Fruit fly (Drosophila melanogaster) whole organism, prepupa: Measurements from ENCODE around the gene CG13605.

ENCODE experiments used
- Blimp-1 ChIP-seq: fragments of 200-800 bp; sonication (Bioruptor generic); optimal IDR thresholded peaks from 3 replicates; lab custom pipeline; 2017; ENCODE audit warnings: missing biosample characterization, missing genetic modification characterization, mild to moderate bottlenecking, moderate library complexity, missing genetic modification reagents
- CG10631 ChIP-seq: fragments of 200-800 bp; sonication (Bioruptor generic); optimal IDR thresholded peaks from 2 replicates; lab custom pipeline; 2016; ENCODE audit warnings: missing biosample characterization, missing genetic modification characterization
- CG10669 ChIP-seq: fragments of 200-800 bp; sonication (Bioruptor generic); optimal IDR thresholded peaks from 3 replicates; lab custom pipeline; 2018; ENCODE audit warnings: missing biosample characterization, mild to moderate bottlenecking, missing genetic modification characterization, moderate library complexity
- CG11294 ChIP-seq: fragments of 200-800 bp; sonication (Bioruptor generic); IDR thresholded peaks from 2 replicates; pipeline ENCODE4 v1.3.6; 2022; ENCODE audit warnings: missing biosample characterization, missing genetic modification characterization
- CG11762 ChIP-seq: fragments of 200-800 bp; sonication (Bioruptor generic); optimal IDR thresholded peaks from 3 replicates; lab custom pipeline; 2016; ENCODE audit warnings: missing biosample characterization, missing genetic modification characterization; ENCODE audit not compliant: insufficient read depth
- CG15336 ChIP-seq: fragments of 200-800 bp; sonication (Bioruptor generic); IDR thresholded peaks from 2 replicates; pipeline ENCODE4 v1.3.6; 2022; ENCODE audit warnings: missing biosample characterization, missing genetic modification characterization
- CG1621 ChIP-seq: fragments of 200-800 bp; sonication (Bioruptor generic); optimal IDR thresholded peaks from 3 replicates; lab custom pipeline; 2018; ENCODE audit warnings: missing biosample characterization, mild to moderate bottlenecking, missing genetic modification characterization
- CG16779 ChIP-seq: fragments of 200-800 bp; sonication (Bioruptor generic); optimal IDR thresholded peaks from 3 replicates; lab custom pipeline; 2017; ENCODE audit warnings: missing biosample characterization, mild to moderate bottlenecking, missing genetic modification characterization
- CG3032 ChIP-seq: fragments of 200-800 bp; optimal IDR thresholded peaks from 2 replicates; lab custom pipeline; 2019; ENCODE audit warnings: missing biosample characterization, mild to moderate bottlenecking, missing genetic modification characterization, moderate library complexity
- CG31627 ChIP-seq: fragments of 200-800 bp; sonication (Bioruptor generic); optimal IDR thresholded peaks from 3 replicates; lab custom pipeline; 2016; ENCODE audit warnings: missing biosample characterization, missing genetic modification characterization
- CG32006 ChIP-seq: fragments of 200-800 bp; sonication (Bioruptor generic); optimal IDR thresholded peaks from 3 replicates; lab custom pipeline; 2017; ENCODE audit warnings: missing biosample characterization, mild to moderate bottlenecking, missing genetic modification characterization
- CG34406 ChIP-seq: fragments of 200-800 bp; sonication (Bioruptor generic); optimal IDR thresholded peaks from 3 replicates; lab custom pipeline; 2016; ENCODE audit warnings: missing biosample characterization, missing genetic modification characterization
- CG3919 ChIP-seq: fragments of 200-800 bp; sonication (Bioruptor generic); optimal IDR thresholded peaks from 3 replicates; lab custom pipeline; 2016; ENCODE audit warnings: missing biosample characterization, missing genetic modification characterization
- CG4318 ChIP-seq: fragments of 200-800 bp; sonication (Bioruptor generic); optimal IDR thresholded peaks from 3 replicates; lab custom pipeline; 2017; ENCODE audit warnings: missing biosample characterization, mild to moderate bottlenecking, missing genetic modification characterization
- CG6163 ChIP-seq: fragments of 200-800 bp; sonication (Bioruptor generic); IDR thresholded peaks from 3 replicates; pipeline ENCODE4 v1.3.6; 2022; ENCODE audit warnings: missing biosample characterization, missing genetic modification characterization
- CG6276 ChIP-seq: fragments of 200-800 bp; sonication (Bioruptor generic); optimal IDR thresholded peaks from 2 replicates; lab custom pipeline; 2017; ENCODE audit warnings: missing biosample characterization, mild to moderate bottlenecking, missing genetic modification characterization
- CG6792 ChIP-seq: fragments of 200-800 bp; sonication (Bioruptor generic); optimal IDR thresholded peaks from 3 replicates; lab custom pipeline; 2016; ENCODE audit warnings: missing biosample characterization, missing genetic modification characterization
- CG6808 ChIP-seq: fragments of 200-800 bp; sonication (Bioruptor generic); optimal IDR thresholded peaks from 3 replicates; lab custom pipeline; 2017; ENCODE audit warnings: missing biosample characterization, missing genetic modification characterization, mild to moderate bottlenecking, moderate library complexity, missing genetic modification reagents
- CG6854 ChIP-seq: fragments of 200-800 bp; sonication (Bioruptor generic); optimal IDR thresholded peaks from 2 replicates; lab custom pipeline; 2017; ENCODE audit warnings: missing biosample characterization, mild to moderate bottlenecking, missing genetic modification characterization
- CG7368 ChIP-seq: fragments of 200-800 bp; sonication (Bioruptor generic); optimal IDR thresholded peaks from 3 replicates; lab custom pipeline; 2016; ENCODE audit warnings: missing biosample characterization, missing genetic modification characterization
- CG8119 ChIP-seq: fragments of 200-800 bp; sonication (Bioruptor generic); IDR thresholded peaks from 3 replicates; pipeline ENCODE4 v1.3.6; 2022; ENCODE audit warnings: missing biosample characterization, missing genetic modification characterization
- CG8632 ChIP-seq: fragments of 200-800 bp; sonication (Bioruptor generic); optimal IDR thresholded peaks from 3 replicates; lab custom pipeline; 2016; ENCODE audit warnings: missing biosample characterization, missing genetic modification characterization
- CG9139 ChIP-seq: fragments of 200-800 bp; sonication (Bioruptor generic); optimal IDR thresholded peaks from 3 replicates; lab custom pipeline; 2017; ENCODE audit warnings: missing biosample characterization, mild to moderate bottlenecking, missing genetic modification characterization
- Eip75B ChIP-seq: fragments of 200-800 bp; sonication (Bioruptor generic); optimal IDR thresholded peaks from 3 replicates; lab custom pipeline; 2016; ENCODE audit warnings: missing biosample characterization, missing genetic modification characterization
- Eip78C ChIP-seq: fragments of 200-800 bp; sonication (Bioruptor generic); peaks from one replicate; lab custom pipeline; 2016; ENCODE audit warnings: missing biosample characterization, missing genetic modification characterization
- Eip93F ChIP-seq: fragments of 200-800 bp; sonication (Bioruptor generic); optimal IDR thresholded peaks from 2 replicates; lab custom pipeline; 2016; ENCODE audit warnings: missing biosample characterization, mild to moderate bottlenecking, missing genetic modification characterization
- Ets21C ChIP-seq: fragments of 200-800 bp; sonication (Bioruptor generic); optimal IDR thresholded peaks from 3 replicates; lab custom pipeline; 2016; ENCODE audit warnings: missing biosample characterization, missing genetic modification characterization
- Ets96B ChIP-seq: fragments of 200-800 bp; optimal IDR thresholded peaks from 2 replicates; lab custom pipeline; 2019; ENCODE audit warnings: missing biosample characterization, mild to moderate bottlenecking, missing genetic modification characterization, moderate library complexity
- Gug ChIP-seq: fragments of 200-800 bp; sonication (Bioruptor generic); IDR thresholded peaks from 2 replicates; pipeline ENCODE4 v1.3.6; 2022; ENCODE audit warnings: missing biosample characterization, missing genetic modification characterization
- Hr38 ChIP-seq: sonication (Bioruptor generic); optimal IDR thresholded peaks from 2 replicates; lab custom pipeline; 2016; ENCODE audit warnings: missing biosample characterization, missing genetic modification characterization
- Hr4 ChIP-seq: fragments of 200-800 bp; sonication (Bioruptor generic); optimal IDR thresholded peaks from 3 replicates; lab custom pipeline; 2016; ENCODE audit warnings: missing biosample characterization, missing genetic modification characterization
- OdsH ChIP-seq: fragments of 200-800 bp; sonication (Bioruptor generic); optimal IDR thresholded peaks from 3 replicates; lab custom pipeline; 2016; ENCODE audit warnings: missing biosample characterization, missing genetic modification characterization
- Smox ChIP-seq: fragments of 200-800 bp; sonication (Bioruptor generic); optimal IDR thresholded peaks from 3 replicates; lab custom pipeline; 2016; ENCODE audit warnings: missing biosample characterization, missing genetic modification characterization
- Sox102F ChIP-seq: fragments of 200-800 bp; sonication (Bioruptor generic); optimal IDR thresholded peaks from 2 replicates; lab custom pipeline; 2016; ENCODE audit warnings: missing biosample characterization, mild to moderate bottlenecking, missing genetic modification characterization
- Sox14 ChIP-seq: fragments of 200-800 bp; sonication (Bioruptor generic); optimal IDR thresholded peaks from 3 replicates; lab custom pipeline; 2016; ENCODE audit warnings: missing biosample characterization, missing genetic modification characterization
- Sox15 ChIP-seq: fragments of 200-800 bp; sonication (Bioruptor generic); optimal IDR thresholded peaks from 3 replicates; lab custom pipeline; 2016; ENCODE audit warnings: missing biosample characterization, missing genetic modification characterization
- acj6 ChIP-seq: fragments of 200-800 bp; sonication (Bioruptor generic); optimal IDR thresholded peaks from 3 replicates; lab custom pipeline; 2016; ENCODE audit warnings: missing biosample characterization, missing genetic modification characterization
- cyc ChIP-seq: fragments of 200-800 bp; sonication (Bioruptor generic); optimal IDR thresholded peaks from 3 replicates; lab custom pipeline; 2016; ENCODE audit warnings: missing biosample characterization, missing genetic modification characterization
- dsx ChIP-seq: fragments of 200-800 bp; optimal IDR thresholded peaks from 3 replicates; lab custom pipeline; 2019; ENCODE audit warnings: missing biosample characterization, mild to moderate bottlenecking, missing genetic modification characterization, moderate library complexity; ENCODE audit not compliant: poor library complexity, severe bottlenecking
- eg ChIP-seq: fragments of 200-800 bp; sonication (Bioruptor generic); IDR thresholded peaks from 3 replicates; pipeline ENCODE4 v1.3.6; 2022; ENCODE audit warnings: missing biosample characterization, missing genetic modification characterization
- fd59A ChIP-seq: fragments of 200-800 bp; sonication (Bioruptor generic); optimal IDR thresholded peaks from 2 replicates; lab custom pipeline; 2017; ENCODE audit warnings: missing biosample characterization, mild to moderate bottlenecking, missing genetic modification characterization, missing genetic modification reagents
- fd85E ChIP-seq: fragments of 200-800 bp; sonication (Bioruptor generic); optimal IDR thresholded peaks from 3 replicates; lab custom pipeline; 2016; ENCODE audit warnings: missing biosample characterization, missing genetic modification characterization
- fkh ChIP-seq: fragments of 200-800 bp; sonication (Bioruptor generic); optimal IDR thresholded peaks from 3 replicates; lab custom pipeline; 2017; ENCODE audit warnings: missing biosample characterization, mild to moderate bottlenecking, missing genetic modification characterization, moderate library complexity
- lz ChIP-seq: fragments of 200-800 bp; sonication (Bioruptor generic); optimal IDR thresholded peaks from 3 replicates; lab custom pipeline; 2016; ENCODE audit warnings: missing biosample characterization, missing genetic modification characterization
- net ChIP-seq: fragments of 200-800 bp; sonication (Bioruptor generic); optimal IDR thresholded peaks from 3 replicates; lab custom pipeline; 2016; ENCODE audit warnings: missing biosample characterization, missing genetic modification characterization
- pdm3 ChIP-seq: fragments of 200-800 bp; sonication (Bioruptor generic); optimal IDR thresholded peaks from 3 replicates; lab custom pipeline; 2016; ENCODE audit warnings: missing biosample characterization, missing genetic modification characterization
- salr ChIP-seq, 2 experiments: fragments of 200-800 bp; sonication (Bioruptor generic); optimal IDR thresholded peaks; 3 replicates each; lab custom pipeline; 2016 to 2018; ENCODE audit warnings: missing biosample characterization in 2 of 2, missing genetic modification characterization in 2 of 2, mild to moderate bottlenecking in 1 of 2
- spab ChIP-seq: fragments of 200-800 bp; sonication (Bioruptor generic); optimal IDR thresholded peaks from 2 replicates; lab custom pipeline; 2017; ENCODE audit warnings: missing biosample characterization, mild to moderate bottlenecking, missing genetic modification characterization, missing genetic modification reagents
- ss ChIP-seq, 2 experiments: fragments of 200-800 bp; sonication (Bioruptor generic); optimal IDR thresholded peaks; 2 replicates in 1 of 2; 3 replicates in 1 of 2; lab custom pipeline; 2017 to 2018; ENCODE audit warnings: mild to moderate bottlenecking in 2 of 2, missing biosample characterization in 2 of 2, missing genetic modification characterization in 2 of 2, moderate library complexity in 1 of 2
- svp ChIP-seq: fragments of 200-800 bp; sonication (Bioruptor generic); peaks from one replicate; lab custom pipeline; 2016; ENCODE audit warnings: missing biosample characterization, missing genetic modification characterization
- topi ChIP-seq: fragments of 200-800 bp; sonication (Bioruptor generic); optimal IDR thresholded peaks from 3 replicates; lab custom pipeline; 2016; ENCODE audit warnings: missing biosample characterization, missing genetic modification characterization
- vri ChIP-seq: fragments of 200-800 bp; sonication (Bioruptor generic); optimal IDR thresholded peaks from 3 replicates; lab custom pipeline; 2016; ENCODE audit warnings: missing biosample characterization, mild to moderate bottlenecking, missing genetic modification characterization

CG13605 gene

dm6 chr3R:24108902-24109389 lies 3.2 kb downstream of the CG13605 start, which contains the start of the genes eIF4EHP and CG18428:
TSS of gene eIF4EHP (minus strand) at chr3R:24108960.
TSS of gene CG18428 (plus strand) at chr3R:24109336.
- TF ChIP-seq CG31627 (GFP tag; lab: Kevin White, UChicago), result peak; percentile 92
- peak; percentile 97 to 99 for TF ChIP-seq salr (GFP tag; optimal IDR thresholded peaks at IDR 0.05; lab: Kevin White, UChicago)
- no peak for TF ChIP-seq CG11294 (GFP tag; lab: Robert Waterston, UW)
- peak; percentile 99 to 100 for TF ChIP-seq ss (GFP tag; optimal IDR thresholded peaks at IDR 0.05; lab: Kevin White, UChicago)
- TF ChIP-seq fd85E (GFP tag; lab: Kevin White, UChicago), result peak; percentile 96
- TF ChIP-seq spab (GFP tag; lab: Kevin White, UChicago), result peak; percentile 99
- TF ChIP-seq Smox (GFP tag; lab: Kevin White, UChicago), result peak; percentile 94
- TF ChIP-seq CG16779, result peak; percentile 98
- TF ChIP-seq CG32006, result peak; percentile 100
- TF ChIP-seq fkh (GFP tag; lab: Kevin White, UChicago), result peak; percentile 86
- TF ChIP-seq Eip78C, result peak; percentile 100
- TF ChIP-seq Eip93F (GFP tag; lab: Kevin White, UChicago), result peak; percentile 93
- peak; percentile 100 for TF ChIP-seq CG10669 (GFP tag; lab: Kevin White, UChicago)
- peak; percentile 99 for TF ChIP-seq CG4318 (GFP tag; lab: Kevin White, UChicago)
- peak; percentile 99 for TF ChIP-seq CG11762
- no peak for TF ChIP-seq CG15336 (GFP tag; lab: Robert Waterston, UW)
- peak; percentile 95 for TF ChIP-seq topi
- peak; percentile 99 for TF ChIP-seq acj6 (GFP tag; lab: Kevin White, UChicago)
- no peak for TF ChIP-seq Gug (GFP tag; lab: Robert Waterston, UW)
- TF ChIP-seq Sox14 (GFP tag; lab: Kevin White, UChicago), result peak; percentile 94
- peak; percentile 100 for TF ChIP-seq CG3032 (tag; lab: Kevin White, UChicago)
- peak; percentile 100 for TF ChIP-seq Ets96B
- peak; percentile 99 for TF ChIP-seq CG9139 (GFP tag; lab: Kevin White, UChicago)
- TF ChIP-seq CG6808, result peak; percentile 99
- no peak for TF ChIP-seq CG8119
- peak; percentile 94 for TF ChIP-seq Eip75B (GFP tag; lab: Kevin White, UChicago)
- peak; percentile 99 for TF ChIP-seq OdsH (GFP tag; lab: Kevin White, UChicago)
- TF ChIP-seq Hr4 (GFP tag; lab: Kevin White, UChicago), result peak; percentile 98
- peak; percentile 99 for TF ChIP-seq dsx (GFP tag; lab: Kevin White, UChicago)
- TF ChIP-seq CG6792, result peak; percentile 98
- TF ChIP-seq cyc (GFP tag; lab: Kevin White, UChicago), result peak; percentile 95
- TF ChIP-seq CG3919 (GFP tag; lab: Kevin White, UChicago), result peak; percentile 99
- peak; percentile 99 for TF ChIP-seq CG8632
- TF ChIP-seq Sox102F (GFP tag; lab: Kevin White, UChicago), result peak; percentile 96
- TF ChIP-seq pdm3, result peak; percentile 96
- TF ChIP-seq Ets21C (GFP tag; lab: Kevin White, UChicago), result peak; percentile 89
- peak; percentile 98 for TF ChIP-seq Blimp-1 (GFP tag; lab: Kevin White, UChicago)
- TF ChIP-seq fd59A, result peak; percentile 98
- peak; percentile 98 for TF ChIP-seq svp (GFP tag; lab: Kevin White, UChicago)
- TF ChIP-seq lz, result peak; percentile 95
- TF ChIP-seq vri (GFP tag; lab: Kevin White, UChicago), result peak; percentile 90
- TF ChIP-seq net (GFP tag; lab: Kevin White, UChicago), result peak; percentile 99
- peak; percentile 98 for TF ChIP-seq CG6854
- TF ChIP-seq CG6163, result no peak; the same call in 2 of the 3 replicates
- TF ChIP-seq Hr38, result peak; percentile 6
- no peak for TF ChIP-seq eg (GFP tag; lab: Robert Waterston, UW)
- peak; percentile 97 for TF ChIP-seq CG1621 (tag; lab: Kevin White, UChicago)
- peak; percentile 98 for TF ChIP-seq CG6276
- TF ChIP-seq CG34406 (GFP tag; lab: Kevin White, UChicago), result peak; percentile 100
- TF ChIP-seq Sox15 (GFP tag; lab: Kevin White, UChicago), result peak; percentile 98
- peak; percentile 99 for TF ChIP-seq CG10631
- peak; percentile 98 for TF ChIP-seq CG7368 (GFP tag; lab: Kevin White, UChicago)
